Worm (Caenorhabditis elegans) whole organism, early embryonic: ENCODE results near the gene F21C10.9.

ENCODE experiments used
- B0310.2 ChIP-seq: sonication (generic microtip); optimal IDR thresholded peaks from 2 replicates; lab custom pipeline; 2016; ENCODE audit warnings: mild to moderate bottlenecking, missing genetic modification characterization, missing compliant biosample characterization
- F13C5.2 ChIP-seq: sonication (generic microtip); optimal IDR thresholded peaks from 2 replicates; lab custom pipeline; 2017; ENCODE audit warnings: mild to moderate bottlenecking, missing genetic modification characterization, inconsistent platforms, missing compliant biosample characterization
- ama-1 ChIP-seq: fragments of 150-350 bp; optimal IDR thresholded peaks from 2 replicates; lab custom pipeline; 2014
- ceh-13 ChIP-seq: fragments of 200-800 bp; sonication (Bioruptor generic); optimal IDR thresholded peaks from 2 replicates; lab custom pipeline; 2018; ENCODE audit warnings: mild to moderate bottlenecking, missing genetic modification characterization, missing compliant biosample characterization
- flt-1 ChIP-seq: fragments of 200-800 bp; sonication (Bioruptor generic); IDR thresholded peaks from 2 replicates; pipeline ENCODE4 v1.3.6; 2022; ENCODE audit warnings: missing genetic modification characterization, missing compliant biosample characterization
- hmg-4 ChIP-seq: fragments of 200-800 bp; sonication (Bioruptor generic); optimal IDR thresholded peaks from 2 replicates; lab custom pipeline; 2018; ENCODE audit warnings: mild to moderate bottlenecking, missing genetic modification characterization, missing compliant biosample characterization
- scrt-1 ChIP-seq: fragments of 200-800 bp; sonication (Bioruptor generic); IDR thresholded peaks from 2 replicates; pipeline ENCODE4 v1.3.6; 2022; ENCODE audit warnings: missing genetic modification characterization, missing compliant biosample characterization
- sea-1 ChIP-seq: fragments of 200-800 bp; sonication (Bioruptor generic); conservative IDR thresholded peaks from 2 replicates; pipeline ENCODE4 v1.3.6; 2022; ENCODE audit warnings: missing genetic modification characterization, missing compliant biosample characterization
- tra-4 ChIP-seq: sonication (generic microtip); optimal IDR thresholded peaks from 2 replicates; lab custom pipeline; 2017; ENCODE audit warnings: missing genetic modification characterization, missing compliant biosample characterization

DNA sequence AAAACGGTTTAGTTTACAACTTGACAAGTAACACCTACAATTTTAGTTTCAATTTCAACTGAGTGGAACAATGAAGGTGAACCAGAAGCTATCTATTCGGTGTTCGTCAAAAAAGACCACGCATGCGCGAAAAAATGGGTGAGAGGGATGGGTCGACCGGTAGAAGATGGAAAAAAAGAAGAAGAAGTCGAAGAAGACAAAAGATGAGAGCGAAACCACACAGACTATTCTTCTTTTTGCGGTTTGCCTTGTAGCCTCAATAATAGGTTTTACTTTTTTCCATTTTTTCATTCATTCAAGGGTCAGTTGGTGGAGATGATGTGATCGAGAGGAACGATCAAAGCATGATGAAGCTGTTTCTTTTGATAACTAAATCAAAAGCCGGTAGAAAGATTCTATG lies 16.1 kb downstream of the F21C10.9 start:
- no peak for TF ChIP-seq hmg-4 (GFP tag; lab: Kevin White, UChicago)
- TF ChIP-seq tra-4 (tag; lab: Kevin White, UChicago): no peak
- no peak for TF ChIP-seq ceh-13
- no peak for TF ChIP-seq flt-1 (GFP tag; lab: Robert Waterston, UW)
- no peak for TF ChIP-seq sea-1 (GFP tag; lab: Robert Waterston, UW)
- no peak for TF ChIP-seq B0310.2 (tag; lab: Kevin White, UChicago)
- no peak for TF ChIP-seq ama-1 (lab: Kevin White, UChicago)
- TF ChIP-seq scrt-1 (GFP tag; lab: Robert Waterston, UW): no peak
- TF ChIP-seq F13C5.2 (tag; lab: Kevin White, UChicago): no peak
